ENCODE assay signal across 1 fruit fly cellular context in genomic region chr3R:5319059-5319785, dm6.
A peak's percentile ranks its signal among the peaks of the same experiment; 100 is the strongest.
TF ChIP-seq lines count a peak whose summit lies in the region.

No protein-coding gene starts in this region.

TF ChIP-seq in whole organism, embryonic, 481 proteins besides CTCF, POLR2A, EP300 and RAD21 (continued from another document):
- no peak for TF ChIP-seq sc (optimal IDR thresholded peaks at IDR 0.05; lab: Kevin White, UChicago)
- TF ChIP-seq sc (GFP tag; optimal IDR thresholded peaks at IDR 0.05; lab: Kevin White, UChicago) = peak; percentile 58
- TF ChIP-seq Vsx1 (GFP tag; optimal IDR thresholded peaks at IDR 0.05; lab: Kevin White, UChicago) = peak; percentile 45
- peak; percentile 38 for TF ChIP-seq Mes4 (GFP tag; optimal IDR thresholded peaks at IDR 0.05; lab: Kevin White, UChicago)
- no peak for TF ChIP-seq slp2 (GFP tag; optimal IDR thresholded peaks at IDR 0.05; lab: Kevin White, UChicago)
- peak in 1 of 2 experiments; percentile 59 for TF ChIP-seq bsh (GFP tag; optimal IDR thresholded peaks at IDR 0.05; lab: Kevin White, UChicago)
- TF ChIP-seq CG18476 (GFP tag; optimal IDR thresholded peaks at IDR 0.05; lab: Kevin White, UChicago) = peak; percentile 13
- peak; percentile 68 for TF ChIP-seq CG2875 (GFP tag; optimal IDR thresholded peaks at IDR 0.05; lab: Kevin White, UChicago)
- peak; percentile 22 for TF ChIP-seq CG4424 (GFP tag; optimal IDR thresholded peaks at IDR 0.05; lab: Kevin White, UChicago)
- TF ChIP-seq CoRest (tag; optimal IDR thresholded peaks at IDR 0.05; lab: Kevin White, UChicago) = peak; percentile 29
- peak; percentile 38 for TF ChIP-seq org-1 (GFP tag; optimal IDR thresholded peaks at IDR 0.05; lab: Kevin White, UChicago)
- peak; percentile 53 for TF ChIP-seq tio (GFP tag; optimal IDR thresholded peaks at IDR 0.05; lab: Kevin White, UChicago)
- peak; percentile 39 for TF ChIP-seq CG18619 (GFP tag; optimal IDR thresholded peaks at IDR 0.05; lab: Kevin White, UChicago)
- peak; percentile 60 for TF ChIP-seq CG7271 (tag; optimal IDR thresholded peaks at IDR 0.05; lab: Kevin White, UChicago)
- no peak for TF ChIP-seq cg (GFP tag; optimal IDR thresholded peaks at IDR 0.05; lab: Kevin White, UChicago)
- peak; percentile 0 for TF ChIP-seq CG1603 (tag; optimal IDR thresholded peaks at IDR 0.05; lab: Kevin White, UChicago)
- TF ChIP-seq pzg (GFP tag; optimal IDR thresholded peaks at IDR 0.05; lab: Kevin White, UChicago) = no peak
- TF ChIP-seq caup (GFP tag; optimal IDR thresholded peaks at IDR 0.05; lab: Kevin White, UChicago; ENCODE audit: severe bottlenecking) = no peak
- TF ChIP-seq D19A (tag; optimal IDR thresholded peaks at IDR 0.05; lab: Kevin White, UChicago) = peak; percentile 46
- TF ChIP-seq CG8765 (GFP tag; IDR thresholded peaks at IDR 0.05; lab: Robert Waterston, UW) = no peak
- peak; percentile 8 for TF ChIP-seq Bdp1 (GFP tag; optimal IDR thresholded peaks at IDR 0.05; lab: Kevin White, UChicago)
- TF ChIP-seq scrt (GFP tag; optimal IDR thresholded peaks at IDR 0.05; lab: Kevin White, UChicago) = peak; percentile 28
- peak; percentile 29 for TF ChIP-seq CG17829 (tag; optimal IDR thresholded peaks at IDR 0.05; lab: Kevin White, UChicago)
- 0 out of 2 replicates have a peak, but pooled peaks have one; percentile 26 for TF ChIP-seq CG11247 (GFP tag; IDR thresholded peaks at IDR 0.05; lab: Robert Waterston, UW)
- peak; percentile 30 for TF ChIP-seq nau (GFP tag; optimal IDR thresholded peaks at IDR 0.05; lab: Kevin White, UChicago)
- peak; percentile 7 for TF ChIP-seq CG7839 (tag; optimal IDR thresholded peaks at IDR 0.05; lab: Kevin White, UChicago)
- TF ChIP-seq CG11696 (GFP tag; IDR thresholded peaks at IDR 0.05; lab: Robert Waterston, UW) = 0 out of 2 replicates have a peak, but pooled peaks have one; percentile 16
- no peak for TF ChIP-seq Elba2 (GFP tag; optimal IDR thresholded peaks at IDR 0.05; lab: Kevin White, UChicago)
- peak; percentile 51 for TF ChIP-seq CG13894 (tag; optimal IDR thresholded peaks at IDR 0.05; lab: Kevin White, UChicago)
- peak; percentile 31 for TF ChIP-seq CG12391 (tag; optimal IDR thresholded peaks at IDR 0.05; lab: Kevin White, UChicago)
- peak; percentile 47; the same call in 1 of the 3 replicates for TF ChIP-seq CG17361 (GFP tag; IDR thresholded peaks at IDR 0.05; lab: Robert Waterston, UW)
- TF ChIP-seq lbe (GFP tag; optimal IDR thresholded peaks at IDR 0.05; lab: Kevin White, UChicago) = peak; percentile 67
- no peak for TF ChIP-seq nmo (GFP tag; optimal IDR thresholded peaks at IDR 0.05; lab: Kevin White, UChicago)
- peak; percentile 15 for TF ChIP-seq exex (tag; optimal IDR thresholded peaks at IDR 0.05; lab: Kevin White, UChicago)
- no peak for TF ChIP-seq trh (GFP tag; optimal IDR thresholded peaks at IDR 0.05; lab: Kevin White, UChicago)
- peak; percentile 33 for TF ChIP-seq CG15011 (GFP tag; optimal IDR thresholded peaks at IDR 0.05; lab: Kevin White, UChicago)
- peak; percentile 24 for TF ChIP-seq kay (GFP tag; optimal IDR thresholded peaks at IDR 0.05; lab: Kevin White, UChicago)
- peak; percentile 40 for TF ChIP-seq CG12299 (tag; optimal IDR thresholded peaks at IDR 0.05; lab: Kevin White, UChicago)
- TF ChIP-seq CG10147 (GFP tag; optimal IDR thresholded peaks at IDR 0.05; lab: Kevin White, UChicago) = no peak
- TF ChIP-seq CG33557 (GFP tag; optimal IDR thresholded peaks at IDR 0.05; lab: Kevin White, UChicago) = peak; percentile 78
- no peak for TF ChIP-seq CG12942 (GFP tag; optimal IDR thresholded peaks at IDR 0.05; lab: Kevin White, UChicago)
- TF ChIP-seq btn (GFP tag; optimal IDR thresholded peaks at IDR 0.05; lab: Kevin White, UChicago) = no peak
- no peak for TF ChIP-seq Trl (optimal IDR thresholded peaks at IDR 0.05; lab: Kevin White, UChicago)
- peak; percentile 47 for TF ChIP-seq Trl (GFP tag; optimal IDR thresholded peaks at IDR 0.05; lab: Kevin White, UChicago)
- TF ChIP-seq gem (tag; optimal IDR thresholded peaks at IDR 0.05; lab: Kevin White, UChicago) = peak; percentile 64
- peak; percentile 44 for TF ChIP-seq CG8359 (GFP tag; optimal IDR thresholded peaks at IDR 0.05; lab: Kevin White, UChicago; ENCODE audit: borderline replicate concordance)
- TF ChIP-seq Kr (GFP tag; optimal IDR thresholded peaks at IDR 0.05; lab: Kevin White, UChicago) = peak; percentile 84
- TF ChIP-seq CG6813 (GFP tag; optimal IDR thresholded peaks at IDR 0.05; lab: Kevin White, UChicago) = peak; percentile 72
- peak; percentile 81 for TF ChIP-seq CG2202 (tag; optimal IDR thresholded peaks at IDR 0.05; lab: Kevin White, UChicago)
- peak; percentile 54 for TF ChIP-seq fd64A (GFP tag; optimal IDR thresholded peaks at IDR 0.05; lab: Kevin White, UChicago)
- peak; percentile 27 for TF ChIP-seq Meics (GFP tag; optimal IDR thresholded peaks at IDR 0.05; lab: Kevin White, UChicago)
- TF ChIP-seq Atf6 (GFP tag; IDR thresholded peaks at IDR 0.05; lab: Robert Waterston, UW) = no peak
- peak; percentile 28 for TF ChIP-seq en (GFP tag; optimal IDR thresholded peaks at IDR 0.05; lab: Kevin White, UChicago)
- TF ChIP-seq MTF-1 (GFP tag; optimal IDR thresholded peaks at IDR 0.05; lab: Kevin White, UChicago; ENCODE audit: borderline replicate concordance) = peak; percentile 72
- peak; percentile 50 for TF ChIP-seq CG4707 (GFP tag; optimal IDR thresholded peaks at IDR 0.05; lab: Kevin White, UChicago)
- peak; percentile 46 for TF ChIP-seq CG1233 (GFP tag; optimal IDR thresholded peaks at IDR 0.05; lab: Kevin White, UChicago)
- TF ChIP-seq CG3281 (GFP tag; optimal IDR thresholded peaks at IDR 0.05; lab: Kevin White, UChicago) = peak; percentile 14
- TF ChIP-seq Bteb2 (GFP tag; optimal IDR thresholded peaks at IDR 0.05; lab: Kevin White, UChicago) = no peak
